Fruit fly (Drosophila melanogaster) whole organism, embryonic: Measurements from ENCODE around the gene CG32450.

Experiments
- CG11085 ChIP-seq: fragments of 200-800 bp; sonication (Bioruptor generic); IDR thresholded peaks from 2 replicates; pipeline ENCODE4 v1.3.6; 2022; ENCODE audit warnings: missing biosample characterization, missing genetic modification characterization
- CG11723 ChIP-seq: fragments of 200-800 bp; sonication (Bioruptor generic); optimal IDR thresholded peaks from 2 replicates; lab custom pipeline; 2017; ENCODE audit warnings: missing biosample characterization, mild to moderate bottlenecking, missing genetic modification characterization
- CG15479 ChIP-seq: fragments of 200-800 bp; sonication (Bioruptor generic); optimal IDR thresholded peaks from 3 replicates; lab custom pipeline; 2019; ENCODE audit warnings: missing biosample characterization, mild to moderate bottlenecking, missing genetic modification characterization, moderate library complexity
- CG3847 ChIP-seq: fragments of 200-800 bp; sonication (Bioruptor generic); IDR thresholded peaks from 2 replicates; pipeline ENCODE4 v1.3.6; 2022; ENCODE audit warnings: missing biosample characterization, missing genetic modification characterization
- CG6854 ChIP-seq: fragments of 200-800 bp; sonication (Bioruptor generic); optimal IDR thresholded peaks from 3 replicates; lab custom pipeline; 2017; ENCODE audit warnings: missing biosample characterization, mild to moderate bottlenecking, missing genetic modification characterization
- D19A ChIP-seq: fragments of 200-800 bp; optimal IDR thresholded peaks from 3 replicates; lab custom pipeline; 2019; ENCODE audit warnings: missing biosample characterization, mild to moderate bottlenecking, missing genetic modification characterization, moderate library complexity
- Doc2 ChIP-seq: fragments of 200-800 bp; sonication (Bioruptor generic); IDR thresholded peaks from 2 replicates; pipeline ENCODE4 v1.3.6; 2022; ENCODE audit warnings: missing biosample characterization, missing genetic modification characterization
- Sry-β ChIP-seq: fragments of 200-800 bp; sonication (Bioruptor generic); optimal IDR thresholded peaks from 2 replicates; lab custom pipeline; 2018; ENCODE audit warnings: missing biosample characterization, mild to moderate bottlenecking, missing genetic modification characterization, moderate library complexity
- Usf ChIP-seq: fragments of 200-800 bp; sonication (Bioruptor generic); optimal IDR thresholded peaks from 2 replicates; lab custom pipeline; 2017; ENCODE audit warnings: missing genotype, missing biosample characterization, missing genetic modification characterization

dm6 chr3L:22342565-22342964 lies 13.0 kb downstream of the CG32450 start:
- TF ChIP-seq Usf (GFP tag; lab: Kevin White, UChicago) (no peak), D19A (tag; lab: Kevin White, UChicago) (no peak), Doc2 (GFP tag; lab: Robert Waterston, UW) (no peak), CG11085 (GFP tag; lab: Robert Waterston, UW) (no peak), CG15479 (GFP tag; lab: Kevin White, UChicago) (no peak), Sry-β (GFP tag; lab: Kevin White, UChicago) (no peak), CG3847 (no peak), CG6854 (GFP tag; lab: Kevin White, UChicago) (no peak), CG11723 (GFP tag; lab: Kevin White, UChicago) (no peak)
